Fruit fly (Drosophila melanogaster) whole organism, pupa: ENCODE data around the gene eRF3.

Experiments used
- CG15710 ChIP-seq: fragments of 200-800 bp; sonication (Bioruptor generic); optimal IDR thresholded peaks from 2 replicates; lab custom pipeline; 2018; ENCODE audit warnings: missing biosample characterization, mild to moderate bottlenecking, missing genetic modification characterization, moderate library complexity
- CG32121 ChIP-seq: fragments of 200-800 bp; sonication (Bioruptor generic); IDR thresholded peaks from 2 replicates; pipeline ENCODE4 v1.3.6; 2022; ENCODE audit warnings: missing biosample characterization, missing genetic modification characterization
- CG8301 ChIP-seq: fragments of 200-800 bp; sonication (Bioruptor generic); optimal IDR thresholded peaks from 2 replicates; lab custom pipeline; 2018; ENCODE audit warnings: missing biosample characterization, mild to moderate bottlenecking, missing genetic modification characterization
- D1 ChIP-seq: fragments of 200-800 bp; sonication (Bioruptor generic); optimal IDR thresholded peaks from 2 replicates; lab custom pipeline; 2018; ENCODE audit warnings: missing biosample characterization, mild to moderate bottlenecking, missing genetic modification characterization, moderate library complexity
- Ets98B ChIP-seq: fragments of 200-800 bp; sonication (Bioruptor generic); IDR thresholded peaks from 2 replicates; pipeline ENCODE4 v1.3.6; 2022; ENCODE audit warnings: missing biosample characterization, missing genetic modification characterization
- rn ChIP-seq: fragments of 200-800 bp; sonication (Bioruptor generic); IDR thresholded peaks from 2 replicates; pipeline ENCODE4 v1.3.6; 2022; ENCODE audit warnings: missing biosample characterization, missing genetic modification characterization

DNA sequence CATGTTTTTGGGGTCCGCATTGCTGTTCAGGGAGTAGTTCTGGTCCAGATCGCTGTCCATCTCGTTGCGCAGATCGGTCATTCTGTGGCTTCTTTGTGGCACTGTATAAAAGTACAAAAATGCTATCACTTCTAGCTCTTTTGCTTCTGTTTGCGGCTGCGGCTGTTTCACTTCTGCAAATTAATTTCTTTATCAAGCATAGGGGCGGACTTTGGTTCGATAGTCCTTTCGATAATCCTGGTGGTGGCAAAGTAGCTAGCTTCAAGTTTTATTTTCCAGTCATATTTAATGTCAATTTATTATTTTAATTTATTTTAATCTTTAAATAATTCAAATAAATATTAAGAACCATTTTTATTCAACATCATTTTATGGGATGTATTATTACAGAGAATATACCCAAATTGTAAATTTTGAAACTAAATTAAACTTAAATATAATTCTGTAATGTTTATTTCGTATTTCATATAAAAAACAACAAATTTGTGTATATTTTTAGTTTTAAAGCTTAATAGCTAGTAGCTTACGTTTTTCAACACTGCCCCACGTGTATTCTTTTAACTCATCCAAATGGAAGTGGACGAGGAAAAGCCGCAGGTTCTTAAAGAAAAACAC is 6.7 kb upstream of the eRF3 start, which contains the start of the genes CG5446 and Trm1:
- TF ChIP-seq D1 (tag; lab: Kevin White, UChicago) (no peak), Ets98B (GFP tag; lab: Robert Waterston, UW) (peak; percentile 58), CG32121 (GFP tag; lab: Robert Waterston, UW) (peak; percentile 54; the same call in 1 of the 2 replicates), rn (no peak), CG8301 (peak; percentile 36), CG15710 (tag; lab: Kevin White, UChicago) (peak; percentile 66)
